Fruit fly (Drosophila melanogaster): ENCODE results near the gene Pus1.

- TF ChIP-seq sens (GFP tag) (peak; percentile 78), btn (GFP tag; optimal IDR thresholded peaks at IDR 0.05) (no peak), GATAe (GFP tag; conservative IDR thresholded peaks at IDR 0.05) (0 out of 2 replicates have a peak, but pooled peaks have one; percentile 13), Nf-YB (GFP tag; optimal IDR thresholded peaks at IDR 0.05) (peak; percentile 11), gsb (GFP tag; IDR thresholded peaks at IDR 0.05) (0 out of 2 replicates have a peak, but pooled peaks have one; percentile 40), pzg (GFP tag; optimal IDR thresholded peaks at IDR 0.05) (peak; percentile 94), CG11696 (GFP tag; IDR thresholded peaks at IDR 0.05) (0 out of 2 replicates have a peak, but pooled peaks have one; percentile 43)
These were observed 34.9 kb downstream of the Pus1 start, which contains the start of the genes DPCoAC and CG5180 for dm6 chr3R:20557415-20558105.

Data from whole organism, embryonic.